Worm (Caenorhabditis elegans) whole organism, late embryonic: ENCODE results near the gene lin-40.
A peak's percentile ranks its signal among the peaks of the same experiment; 100 is the strongest.

Source experiments
- C08G9.2 ChIP-seq: sonication (generic microtip); optimal IDR thresholded peaks from 2 replicates; lab custom pipeline; 2016; ENCODE audit warnings: mild to moderate bottlenecking, missing genetic modification characterization, moderate library complexity, missing compliant biosample characterization
- C38D4.7 ChIP-seq: fragments of 200-800 bp; sonication (Bioruptor generic); optimal IDR thresholded peaks from 2 replicates; lab custom pipeline; 2018; ENCODE audit warnings: mild to moderate bottlenecking, missing genetic modification characterization, moderate library complexity, missing compliant biosample characterization
- T23F11.4 ChIP-seq: fragments of 200-800 bp; sonication (Bioruptor generic); optimal IDR thresholded peaks from 2 replicates; lab custom pipeline; 2018; ENCODE audit warnings: mild to moderate bottlenecking, missing genetic modification characterization, missing compliant biosample characterization
- ahr-1 ChIP-seq: sonication (generic microtip); optimal IDR thresholded peaks from 2 replicates; lab custom pipeline; 2016; ENCODE audit warnings: missing genetic modification characterization, missing compliant biosample characterization
- ceh-14 ChIP-seq: sonication (generic microtip); optimal IDR thresholded peaks from 2 replicates; lab custom pipeline; 2016; ENCODE audit warnings: missing genotype, missing genetic modification characterization, missing compliant biosample characterization
- ceh-18 ChIP-seq: sonication (generic microtip); optimal IDR thresholded peaks from 2 replicates; lab custom pipeline; 2016; ENCODE audit warnings: missing genetic modification characterization, missing compliant biosample characterization
- ceh-19 ChIP-seq: fragments of 200-800 bp; sonication (Bioruptor generic); optimal IDR thresholded peaks from 2 replicates; lab custom pipeline; 2018; ENCODE audit warnings: mild to moderate bottlenecking, missing genetic modification characterization, missing compliant biosample characterization
- ceh-2 ChIP-seq: sonication (generic microtip); optimal IDR thresholded peaks from 2 replicates; lab custom pipeline; 2016; ENCODE audit warnings: missing genotype, missing genetic modification characterization, missing compliant biosample characterization
- ceh-31 ChIP-seq: sonication (generic microtip); optimal IDR thresholded peaks from 2 replicates; lab custom pipeline; 2016; ENCODE audit warnings: missing genetic modification characterization, missing compliant biosample characterization
- ceh-34 ChIP-seq: sonication (generic microtip); optimal IDR thresholded peaks from 2 replicates; lab custom pipeline; 2016; ENCODE audit warnings: mild to moderate bottlenecking, missing genetic modification characterization, missing compliant biosample characterization
- ceh-45 ChIP-seq: fragments of 200-800 bp; sonication (Bioruptor generic); IDR thresholded peaks from 2 replicates; pipeline ENCODE4 v1.3.6; 2022; ENCODE audit warnings: missing genetic modification reagents, missing genetic modification characterization, missing compliant biosample characterization
- ceh-48 ChIP-seq: sonication (generic microtip); optimal IDR thresholded peaks from 2 replicates; lab custom pipeline; 2016; ENCODE audit warnings: missing genetic modification characterization, inconsistent platforms, missing compliant biosample characterization
- ceh-6 ChIP-seq: fragments of 200-800 bp; sonication (Bioruptor generic); optimal IDR thresholded peaks from 2 replicates; lab custom pipeline; 2018; ENCODE audit warnings: mild to moderate bottlenecking, missing genetic modification characterization, missing compliant biosample characterization
- ceh-9 ChIP-seq: sonication (generic microtip); optimal IDR thresholded peaks from 2 replicates; lab custom pipeline; 2016; ENCODE audit warnings: mild to moderate bottlenecking, missing genetic modification characterization, inconsistent platforms, missing compliant biosample characterization
- che-1 ChIP-seq: sonication (generic microtip); optimal IDR thresholded peaks from 2 replicates; lab custom pipeline; 2016; ENCODE audit warnings: mild to moderate bottlenecking, missing genetic modification characterization, missing compliant biosample characterization
- dmd-4 ChIP-seq: sonication (generic microtip); optimal IDR thresholded peaks from 2 replicates; lab custom pipeline; 2016; ENCODE audit warnings: borderline replicate concordance, missing genetic modification characterization, missing compliant biosample characterization
- elt-4 ChIP-seq: sonication (generic microtip); optimal IDR thresholded peaks from 2 replicates; lab custom pipeline; 2016; ENCODE audit warnings: missing genetic modification characterization, missing compliant biosample characterization
- ets-4 ChIP-seq: sonication (generic microtip); optimal IDR thresholded peaks from 2 replicates; lab custom pipeline; 2016; ENCODE audit warnings: missing genetic modification characterization, missing compliant biosample characterization
- eyg-1 ChIP-seq: sonication (generic microtip); optimal IDR thresholded peaks from 2 replicates; lab custom pipeline; 2016; ENCODE audit warnings: missing genotype, missing genetic modification characterization, missing compliant biosample characterization
- fax-1 ChIP-seq: sonication (generic microtip); optimal IDR thresholded peaks from 2 replicates; lab custom pipeline; 2016; ENCODE audit warnings: missing genotype, missing genetic modification characterization, missing compliant biosample characterization
- fkh-6 ChIP-seq: sonication (generic microtip); optimal IDR thresholded peaks from 2 replicates; lab custom pipeline; 2016; ENCODE audit warnings: missing genetic modification characterization, missing compliant biosample characterization
- hlh-15 ChIP-seq: sonication (generic microtip); optimal IDR thresholded peaks from 2 replicates; lab custom pipeline; 2016; ENCODE audit warnings: missing genetic modification characterization, missing compliant biosample characterization
- hlh-30 ChIP-seq: sonication (generic microtip); optimal IDR thresholded peaks from 2 replicates; lab custom pipeline; 2017; ENCODE audit warnings: antibody characterized with exemption, missing genetic modification characterization, missing compliant biosample characterization; ENCODE audit not compliant: insufficient read depth
- hlh-6 ChIP-seq: sonication (generic microtip); optimal IDR thresholded peaks from 2 replicates; lab custom pipeline; 2016; ENCODE audit warnings: missing genotype, missing genetic modification characterization, missing compliant biosample characterization
- hlh-8 ChIP-seq: sonication (generic microtip); optimal IDR thresholded peaks from 2 replicates; lab custom pipeline; 2016; ENCODE audit warnings: missing genotype, missing genetic modification characterization, missing compliant biosample characterization
- mec-3 ChIP-seq: sonication (generic microtip); optimal IDR thresholded peaks from 2 replicates; lab custom pipeline; 2016; ENCODE audit warnings: borderline replicate concordance, missing genetic modification characterization, missing compliant biosample characterization
- nhr-11 ChIP-seq: fragments of 150-350 bp; optimal IDR thresholded peaks from 2 replicates; lab custom pipeline; 2014; ENCODE audit warnings: missing biosample characterization, missing genetic modification characterization
- nhr-232 ChIP-seq: sonication (generic microtip); optimal IDR thresholded peaks from 2 replicates; lab custom pipeline; 2016; ENCODE audit warnings: missing genetic modification characterization, missing compliant biosample characterization
- npax-4 ChIP-seq: sonication (generic microtip); optimal IDR thresholded peaks from 2 replicates; lab custom pipeline; 2016; ENCODE audit warnings: missing genetic modification characterization, missing compliant biosample characterization
- odd-2 ChIP-seq: sonication (generic microtip); optimal IDR thresholded peaks from 2 replicates; lab custom pipeline; 2017; ENCODE audit warnings: antibody characterized with exemption, mild to moderate bottlenecking, missing genetic modification characterization, missing compliant biosample characterization
- pag-3 ChIP-seq: sonication (generic microtip); optimal IDR thresholded peaks from 2 replicates; lab custom pipeline; 2016; ENCODE audit warnings: missing compliant biosample characterization, missing genetic modification characterization, borderline replicate concordance
- pat-9 ChIP-seq: fragments of 200-800 bp; sonication (Bioruptor generic); optimal IDR thresholded peaks from 2 replicates; lab custom pipeline; 2018; ENCODE audit warnings: mild to moderate bottlenecking, missing genetic modification characterization, moderate library complexity, missing compliant biosample characterization
- pax-1 ChIP-seq: fragments of 150-350 bp; optimal IDR thresholded peaks from 2 replicates; lab custom pipeline; 2014; ENCODE audit warnings: missing biosample characterization, missing genetic modification characterization
- pha-4 ChIP-seq: fragments of 150-350 bp; optimal IDR thresholded peaks from 2 replicates; lab custom pipeline; 2018; ENCODE audit warnings: missing biosample characterization, missing genetic modification reagents, missing genetic modification characterization
- pqm-1 ChIP-seq: sonication (generic microtip); optimal IDR thresholded peaks from 2 replicates; lab custom pipeline; 2016; ENCODE audit warnings: missing genetic modification characterization, missing compliant biosample characterization
- pros-1 ChIP-seq: fragments of 150-350 bp; optimal IDR thresholded peaks from 2 replicates; lab custom pipeline; 2014; ENCODE audit warnings: missing biosample characterization, missing genetic modification reagents, missing genetic modification characterization
- rnt-1 ChIP-seq: sonication (generic microtip); optimal IDR thresholded peaks from 2 replicates; lab custom pipeline; 2016; ENCODE audit warnings: missing genetic modification characterization, missing compliant biosample characterization
- sdc-2 ChIP-seq: sonication (generic microtip); optimal IDR thresholded peaks from 2 replicates; lab custom pipeline; 2016; ENCODE audit warnings: missing genotype, missing genetic modification characterization, missing compliant biosample characterization
- sox-2 ChIP-seq: fragments of 200-800 bp; sonication (Bioruptor generic); IDR thresholded peaks from 2 replicates; pipeline ENCODE4 v1.3.6; 2022; ENCODE audit warnings: missing genetic modification reagents, missing genetic modification characterization, missing compliant biosample characterization
- syd-9 ChIP-seq: sonication (generic microtip); optimal IDR thresholded peaks from 2 replicates; lab custom pipeline; 2016; ENCODE audit warnings: mild to moderate bottlenecking, missing genetic modification characterization, moderate library complexity, missing compliant biosample characterization
- tbx-2 ChIP-seq: sonication (generic microtip); optimal IDR thresholded peaks from 2 replicates; lab custom pipeline; 2016; ENCODE audit warnings: missing genetic modification characterization, missing compliant biosample characterization
- tbx-7 ChIP-seq: sonication (generic microtip); optimal IDR thresholded peaks from 2 replicates; lab custom pipeline; 2016; ENCODE audit warnings: missing genotype, missing genetic modification characterization, missing compliant biosample characterization
- ttx-3 ChIP-seq: sonication (generic microtip); optimal IDR thresholded peaks from 2 replicates; lab custom pipeline; 2016; ENCODE audit warnings: missing genetic modification reagents, missing genetic modification characterization, missing compliant biosample characterization
- unc-3 ChIP-seq, 2 experiments: fragments of 200-800 bp in 1 of 2; sonication (Bioruptor generic) in 1 of 2; sonication (generic microtip) in 1 of 2; conservative IDR thresholded peaks in 1 of 2; optimal IDR thresholded peaks in 1 of 2; 2 replicates each; pipeline versions ENCODE4 v1.3.6 to Lab custom; 2016 to 2022; ENCODE audit warnings: missing compliant biosample characterization in 2 of 2, missing genetic modification characterization in 2 of 2, missing genetic modification reagents in 1 of 2
- unc-55 ChIP-seq: sonication (generic microtip); optimal IDR thresholded peaks from 2 replicates; lab custom pipeline; 2017; ENCODE audit warnings: missing biosample characterization, missing genetic modification reagents, missing genetic modification characterization
- zip-5 ChIP-seq: sonication (generic microtip); optimal IDR thresholded peaks from 2 replicates; lab custom pipeline; 2016; ENCODE audit warnings: missing genetic modification characterization, missing compliant biosample characterization

lin-40 gene

DNA sequence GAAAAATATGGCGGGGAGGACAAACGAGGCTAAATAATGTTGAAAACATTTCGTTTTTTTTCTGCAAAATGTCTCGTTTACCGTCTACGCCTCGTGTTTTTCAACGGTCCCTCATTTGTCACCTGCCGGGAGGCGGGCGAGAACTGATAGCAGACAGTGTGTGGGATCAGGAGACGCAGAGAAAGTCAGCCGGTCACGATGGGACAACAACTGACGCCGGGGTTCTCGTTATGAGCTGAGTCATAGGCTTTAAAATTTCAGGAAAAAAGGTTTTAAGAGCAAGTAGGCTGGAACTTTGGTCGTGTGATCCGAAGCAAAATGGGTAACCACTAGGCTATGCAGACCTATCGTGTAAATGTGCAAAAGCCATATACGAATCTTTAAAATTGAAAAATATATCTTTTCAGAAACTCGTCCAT lies 19.0 kb upstream of the lin-40 start, which contains the start of gene W08A12.2:
W08A12.2 (minus strand) TSS at position 103 of the 419 bp plus-strand sequence.
- no peak for TF ChIP-seq pat-9
- TF ChIP-seq hlh-6 (tag; lab: Kevin White, UChicago), result no peak
- TF ChIP-seq hlh-30, result peak; percentile 40
- peak; percentile 35 for TF ChIP-seq ceh-18 (tag; lab: Kevin White, UChicago)
- TF ChIP-seq unc-55 (GFP tag; lab: Kevin White, UChicago), result peak; percentile 16

DNA sequence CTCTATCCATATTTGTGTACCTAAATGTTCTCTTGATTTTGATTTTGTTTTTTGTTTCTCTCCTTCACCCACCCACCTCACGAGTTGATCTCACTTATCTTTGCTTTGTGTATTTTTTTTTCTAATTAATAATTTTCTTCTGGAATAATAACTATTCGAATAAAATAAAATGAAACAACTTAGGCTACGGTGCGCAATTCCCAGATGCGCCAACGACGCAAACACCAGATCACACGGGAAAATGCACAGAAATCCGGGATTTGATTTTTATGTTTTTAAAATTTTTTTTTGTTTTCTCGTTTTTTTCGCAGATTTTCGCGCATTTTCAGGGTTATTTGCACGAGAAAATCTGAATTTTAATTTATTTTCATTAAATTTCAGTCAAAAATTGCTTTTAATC lies 18.5 kb upstream of the lin-40 start:
- TF ChIP-seq npax-4 (tag; lab: Kevin White, UChicago) (no peak), ceh-9 (tag; lab: Kevin White, UChicago) (no peak), ceh-19 (GFP tag; lab: Kevin White, UChicago) (no peak)

DNA sequence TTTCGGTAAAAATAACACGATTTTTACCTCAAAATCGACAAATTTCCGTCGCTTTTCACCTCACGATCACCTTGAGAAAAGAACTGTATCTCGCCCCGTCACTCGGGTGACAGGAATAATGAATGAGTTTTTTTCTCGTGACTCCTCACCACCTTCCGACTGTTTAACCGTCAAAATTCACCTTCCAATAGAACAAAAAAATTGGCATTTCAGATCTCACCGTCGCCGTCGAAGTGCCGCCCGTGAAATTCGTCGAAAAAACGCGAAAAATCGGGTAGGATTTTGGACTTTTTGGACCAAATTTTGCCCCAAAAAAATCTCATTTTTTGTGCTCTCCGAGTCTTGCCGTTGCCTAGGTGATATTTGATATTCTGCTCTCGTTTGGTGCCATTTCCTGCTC lies 17.9 kb upstream of the lin-40 start, which contains the start of gene unc-132:
unc-132 (plus strand) TSS at position 208 of the 400 bp plus-strand sequence.
- TF ChIP-seq ceh-2 (tag; lab: Kevin White, UChicago) (no peak), fax-1 (tag; lab: Kevin White, UChicago) (no peak), tbx-7 (no peak), elt-4 (tag; lab: Kevin White, UChicago) (no peak), zip-5 (tag; lab: Kevin White, UChicago) (no peak), pqm-1 (tag; lab: Kevin White, UChicago) (no peak), rnt-1 (tag; lab: Kevin White, UChicago) (no peak), pros-1 (tag; lab: Kevin White, UChicago) (no peak)

DNA sequence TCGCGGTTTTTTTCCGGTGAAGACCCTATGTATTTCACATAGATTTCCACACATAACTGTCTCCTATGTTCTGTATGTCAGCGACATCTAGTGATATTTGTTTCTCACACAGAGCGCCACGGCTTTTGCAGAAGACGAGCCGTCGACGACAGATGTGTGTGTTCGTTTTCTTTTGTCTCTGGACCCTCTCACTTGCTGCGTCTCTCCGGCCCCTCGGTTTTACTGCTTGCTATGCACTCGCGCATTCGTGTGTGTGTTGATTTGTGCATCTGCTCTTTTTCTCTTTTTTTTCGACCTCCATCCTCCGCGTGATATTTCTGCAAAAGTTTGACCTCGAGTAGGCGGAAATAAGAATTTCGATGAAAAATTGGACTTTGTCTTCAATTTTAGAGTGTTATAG lies 16.1 kb upstream of the lin-40 start:
- TF ChIP-seq ceh-48 (tag; lab: Kevin White, UChicago) (no peak), nhr-232 (no peak), ceh-14 (tag; lab: Kevin White, UChicago) (no peak), syd-9 (tag; lab: Kevin White, UChicago) (no peak), sox-2 (peak; percentile 54), eyg-1 (tag; lab: Kevin White, UChicago) (no peak), npax-4 (tag; lab: Kevin White, UChicago) (no peak), ceh-34 (tag; lab: Kevin White, UChicago) (peak; percentile 32), pag-3 (tag; lab: Kevin White, UChicago) (no peak), pax-1 (tag; lab: Kevin White, UChicago) (no peak), dmd-4 (tag; lab: Kevin White, UChicago) (no peak), ahr-1 (tag; lab: Kevin White, UChicago) (no peak), nhr-11 (tag; lab: Kevin White, UChicago) (no peak), ceh-31 (tag; lab: Kevin White, UChicago) (peak; percentile 25), tbx-2 (tag; lab: Kevin White, UChicago) (no peak), mec-3 (tag; lab: Kevin White, UChicago) (no peak), che-1 (tag; lab: Kevin White, UChicago) (no peak), C38D4.7 (GFP tag; lab: Kevin White, UChicago) (no peak), ceh-2 (tag; lab: Kevin White, UChicago) (no peak), hlh-8 (peak; percentile 42), tbx-7 (no peak), hlh-6 (tag; lab: Kevin White, UChicago) (no peak), ceh-45 (GFP tag; lab: Robert Waterston, UW) (no peak), C08G9.2 (tag; lab: Kevin White, UChicago) (no peak), ceh-6 (GFP tag; lab: Kevin White, UChicago) (no peak), sdc-2 (tag; lab: Kevin White, UChicago) (no peak), pha-4 (no peak), elt-4 (tag; lab: Kevin White, UChicago) (no peak), hlh-15 (no peak), T23F11.4 (GFP tag; lab: Kevin White, UChicago) (no peak), ets-4 (tag; lab: Kevin White, UChicago) (no peak), unc-3 (GFP tag; conservative IDR thresholded peaks at IDR 0.05; lab: Robert Waterston, UW) (no peak), unc-3 (tag; optimal IDR thresholded peaks at IDR 0.05; lab: Kevin White, UChicago) (no peak), fkh-6 (tag; lab: Kevin White, UChicago) (no peak), ttx-3 (tag; lab: Kevin White, UChicago) (no peak), odd-2 (tag; lab: Kevin White, UChicago) (no peak), ceh-18 (tag; lab: Kevin White, UChicago) (no peak)
